Worm (Caenorhabditis elegans) whole organism, midembryonic: ENCODE results near the gene C50D2.7.

Experiments used
- T22C8.4 ChIP-seq: fragments of 200-800 bp; sonication (Bioruptor generic); IDR thresholded peaks from 2 replicates; pipeline ENCODE4 v1.3.6; 2022; ENCODE audit warnings: missing genetic modification characterization, missing compliant biosample characterization
- cog-1 ChIP-seq: sonication (generic microtip); optimal IDR thresholded peaks from 2 replicates; lab custom pipeline; 2016; ENCODE audit warnings: missing genetic modification characterization, missing compliant biosample characterization
- flt-1 ChIP-seq: fragments of 200-800 bp; sonication (Bioruptor generic); IDR thresholded peaks from 2 replicates; pipeline ENCODE4 v1.3.6; 2022; ENCODE audit warnings: missing genetic modification characterization, missing compliant biosample characterization
- klf-2 ChIP-seq: fragments of 200-800 bp; sonication (Bioruptor generic); conservative IDR thresholded peaks from 2 replicates; pipeline ENCODE4 v1.3.6; 2022; ENCODE audit warnings: missing genetic modification reagents, missing genetic modification characterization, missing compliant biosample characterization
- med-1 ChIP-seq: sonication (generic microtip); optimal IDR thresholded peaks from 2 replicates; lab custom pipeline; 2017; ENCODE audit warnings: missing genetic modification characterization, mild to moderate bottlenecking, missing compliant biosample characterization, antibody characterized with exemption, missing genetic modification reagents; ENCODE audit not compliant: insufficient read depth
- ref-1 ChIP-seq: fragments of 200-800 bp; sonication (Bioruptor generic); conservative IDR thresholded peaks from 2 replicates; pipeline ENCODE4 v1.3.6; 2022; ENCODE audit warnings: missing genetic modification reagents, missing genetic modification characterization, missing compliant biosample characterization
- tab-1 ChIP-seq: fragments of 200-800 bp; sonication (Bioruptor generic); IDR thresholded peaks from 2 replicates; pipeline ENCODE4 v1.3.6; 2022; ENCODE audit warnings: missing genetic modification characterization, missing compliant biosample characterization
- ztf-29 ChIP-seq: fragments of 200-800 bp; sonication (Bioruptor generic); IDR thresholded peaks from 2 replicates; pipeline ENCODE4 v1.3.6; 2022; ENCODE audit warnings: missing genetic modification reagents, missing genetic modification characterization, missing compliant biosample characterization

DNA sequence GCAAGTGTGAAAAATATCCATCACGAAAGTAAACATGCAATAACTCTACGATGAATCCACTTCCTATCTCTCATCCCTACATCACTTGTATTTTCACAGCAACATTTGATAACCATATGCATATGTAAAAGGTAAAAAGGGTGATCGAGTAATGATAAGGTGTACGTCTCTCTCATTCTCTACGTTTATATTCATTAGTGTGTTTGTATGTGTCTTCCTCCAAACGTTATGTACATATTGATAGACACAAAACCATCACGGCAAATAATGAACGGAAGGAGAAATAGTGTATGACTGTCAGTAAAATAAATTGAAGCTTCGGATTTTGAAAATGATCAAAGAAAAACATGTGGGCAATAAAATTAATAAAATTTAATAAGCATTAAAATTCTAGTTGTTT, 27.4 kb upstream of the C50D2.7 start:
- TF ChIP-seq T22C8.4 (GFP tag; lab: Robert Waterston, UW) (no peak), tab-1 (GFP tag; lab: Robert Waterston, UW) (no peak), cog-1 (tag; lab: Kevin White, UChicago) (no peak), med-1 (GFP tag; lab: Kevin White, UChicago) (no peak), ztf-29 (GFP tag; lab: Robert Waterston, UW) (no peak), klf-2 (no peak), ref-1 (GFP tag; lab: Robert Waterston, UW) (no peak), flt-1 (GFP tag; lab: Robert Waterston, UW) (no peak)
